Worm (Caenorhabditis elegans): ENCODE measurements around the gene C04A11.5.

DNA sequence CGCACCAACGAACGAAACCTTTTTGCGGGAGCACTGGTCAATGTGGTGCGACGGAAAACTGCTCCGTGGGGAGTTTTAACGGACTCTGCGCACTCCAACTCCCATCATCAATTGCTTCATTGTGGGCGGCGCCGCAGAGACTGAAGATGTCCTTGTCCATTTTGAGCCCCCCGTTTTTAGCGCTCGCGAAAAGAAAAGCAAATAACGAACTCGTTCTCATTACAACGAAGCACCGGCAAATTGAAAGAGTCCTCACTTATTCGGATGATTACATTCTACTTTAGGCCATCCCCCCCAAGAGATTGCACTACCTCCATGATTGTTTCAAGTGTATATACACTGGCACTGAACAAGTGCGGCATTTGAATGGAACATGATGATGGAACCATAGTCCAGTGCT is 17.6 kb upstream of the C04A11.5 start, which contains the start of gene acr-9:
- no peak for TF ChIP-seq jun-1 (tag; optimal IDR thresholded peaks at IDR 0.05)
- TF ChIP-seq zag-1 (tag; optimal IDR thresholded peaks at IDR 0.05) = no peak
- TF ChIP-seq spr-3 (GFP tag; optimal IDR thresholded peaks at IDR 0.05) = no peak
- no peak for TF ChIP-seq mes-2 (tag; optimal IDR thresholded peaks at IDR 0.05; ENCODE audit: poor library complexity, severe bottlenecking)
- TF ChIP-seq mep-1 (tag; optimal IDR thresholded peaks at IDR 0.05) = no peak
- no peak for TF ChIP-seq fos-1 (tag; optimal IDR thresholded peaks at IDR 0.05)
- no peak for TF ChIP-seq hlh-30 (tag; optimal IDR thresholded peaks at IDR 0.05; ENCODE audit: insufficient read depth)
- TF ChIP-seq lsy-2 (tag; optimal IDR thresholded peaks at IDR 0.05) = no peak
- no peak for TF ChIP-seq ama-1 (optimal IDR thresholded peaks at IDR 0.05)
- no peak for TF ChIP-seq egl-27 (tag; optimal IDR thresholded peaks at IDR 0.05)
- no peak for TF ChIP-seq vab-7 (GFP tag; IDR thresholded peaks at IDR 0.05)
